Fruit fly (Drosophila melanogaster): ENCODE results near the gene CG18628.

Gene CG18628

DNA sequence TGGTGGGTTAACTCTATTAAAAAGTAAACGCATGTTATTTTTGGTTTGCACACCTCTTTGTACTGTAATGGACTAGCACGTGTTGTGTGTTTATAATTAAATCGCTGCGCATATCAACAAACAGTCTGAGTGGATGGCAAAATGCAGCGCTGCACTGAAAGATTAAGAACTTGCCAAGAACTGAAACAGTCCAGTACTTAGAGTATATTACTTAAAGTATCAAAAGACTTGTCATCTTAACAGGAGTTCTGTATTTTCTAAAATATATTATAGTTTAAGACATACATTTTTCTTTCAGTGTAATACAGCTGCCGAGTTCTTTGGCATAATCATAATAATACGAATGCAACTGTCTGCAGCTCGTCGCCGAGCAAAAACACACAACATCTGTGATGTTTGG, 8.9 kb downstream of the CG18628 start:
- peak; percentile 9 for TF ChIP-seq Met (GFP tag; optimal IDR thresholded peaks at IDR 0.05)
- TF ChIP-seq Lpt (GFP tag; optimal IDR thresholded peaks at IDR 0.05): no peak
- TF ChIP-seq net (GFP tag; optimal IDR thresholded peaks at IDR 0.05): peak; percentile 31
- TF ChIP-seq Smox (GFP tag; optimal IDR thresholded peaks at IDR 0.05): no peak
- peak; percentile 67 for TF ChIP-seq eg (GFP tag; IDR thresholded peaks at IDR 0.05)
- TF ChIP-seq CG4318 (GFP tag; optimal IDR thresholded peaks at IDR 0.05): no peak
- TF ChIP-seq esn (GFP tag; optimal IDR thresholded peaks at IDR 0.05): no peak
- no peak for TF ChIP-seq svp (GFP tag)
- TF ChIP-seq spab (GFP tag; optimal IDR thresholded peaks at IDR 0.05): no peak
- peak; percentile 5 for TF ChIP-seq CG6792 (GFP tag; optimal IDR thresholded peaks at IDR 0.05)
- peak; percentile 6 for TF ChIP-seq CG31627 (GFP tag; optimal IDR thresholded peaks at IDR 0.05)
- no peak for TF ChIP-seq Ets21C (GFP tag; optimal IDR thresholded peaks at IDR 0.05)
- TF ChIP-seq fd85E (GFP tag; optimal IDR thresholded peaks at IDR 0.05): no peak
- TF ChIP-seq dsx (GFP tag; optimal IDR thresholded peaks at IDR 0.05; ENCODE audit: poor library complexity, severe bottlenecking): peak; percentile 48
- TF ChIP-seq CG10669 (GFP tag; optimal IDR thresholded peaks at IDR 0.05): peak; percentile 22
- peak; percentile 71; the same call in 2 of the 3 replicates for TF ChIP-seq CG6163 (GFP tag; IDR thresholded peaks at IDR 0.05)
- TF ChIP-seq acj6 (GFP tag; optimal IDR thresholded peaks at IDR 0.05): peak; percentile 44
- TF ChIP-seq CG11762 (GFP tag; optimal IDR thresholded peaks at IDR 0.05; ENCODE audit: insufficient read depth): no peak
- no peak for TF ChIP-seq fkh (GFP tag; optimal IDR thresholded peaks at IDR 0.05)
- TF ChIP-seq topi (GFP tag; optimal IDR thresholded peaks at IDR 0.05): peak; percentile 32
- TF ChIP-seq CG32006 (GFP tag; optimal IDR thresholded peaks at IDR 0.05): peak; percentile 50
- no peak for TF ChIP-seq CG16779 (tag; optimal IDR thresholded peaks at IDR 0.05)
- peak; percentile 27 for TF ChIP-seq CG3032 (tag; optimal IDR thresholded peaks at IDR 0.05)
- TF ChIP-seq OdsH (GFP tag; optimal IDR thresholded peaks at IDR 0.05): peak; percentile 53
- TF ChIP-seq Eip78C (GFP tag): peak; percentile 82
- peak; percentile 47 for TF ChIP-seq Hr4 (GFP tag; optimal IDR thresholded peaks at IDR 0.05)
- TF ChIP-seq CG15336 (GFP tag; IDR thresholded peaks at IDR 0.05): peak; percentile 69
- peak; percentile 35 for TF ChIP-seq pdm3 (GFP tag; optimal IDR thresholded peaks at IDR 0.05)
- TF ChIP-seq Hr38 (GFP tag; optimal IDR thresholded peaks at IDR 0.05): no peak
- TF ChIP-seq Eip93F (GFP tag; optimal IDR thresholded peaks at IDR 0.05): no peak
- no peak for TF ChIP-seq Sox102F (GFP tag; optimal IDR thresholded peaks at IDR 0.05)
- no peak for TF ChIP-seq vri (GFP tag; optimal IDR thresholded peaks at IDR 0.05)
- TF ChIP-seq achi (GFP tag; optimal IDR thresholded peaks at IDR 0.05): peak; percentile 45
- TF ChIP-seq Hr39 (GFP tag; optimal IDR thresholded peaks at IDR 0.05): peak; percentile 22
- TF ChIP-seq CG34406 (GFP tag; optimal IDR thresholded peaks at IDR 0.05): no peak
- TF ChIP-seq CG6276 (GFP tag; optimal IDR thresholded peaks at IDR 0.05): peak; percentile 12
- peak; percentile 2 for TF ChIP-seq lz (GFP tag; optimal IDR thresholded peaks at IDR 0.05)
- TF ChIP-seq Blimp-1 (GFP tag; optimal IDR thresholded peaks at IDR 0.05): no peak
- TF ChIP-seq Sox14 (GFP tag; optimal IDR thresholded peaks at IDR 0.05): peak; percentile 42
- TF ChIP-seq CG7368 (GFP tag; optimal IDR thresholded peaks at IDR 0.05): no peak
- no peak for TF ChIP-seq cyc (GFP tag; optimal IDR thresholded peaks at IDR 0.05)
- TF ChIP-seq CG11902 (GFP tag; optimal IDR thresholded peaks at IDR 0.05): no peak
- TF ChIP-seq CG8119 (GFP tag; IDR thresholded peaks at IDR 0.05): peak; percentile 69
- no peak for TF ChIP-seq CG6808 (GFP tag; optimal IDR thresholded peaks at IDR 0.05)
- no peak for TF ChIP-seq CG3919 (GFP tag; optimal IDR thresholded peaks at IDR 0.05)
- peak; percentile 9 for TF ChIP-seq CG10631 (GFP tag; optimal IDR thresholded peaks at IDR 0.05)
- no peak for TF ChIP-seq dac (GFP tag; optimal IDR thresholded peaks at IDR 0.05)
- TF ChIP-seq CG8632 (GFP tag; optimal IDR thresholded peaks at IDR 0.05): peak; percentile 7
- TF ChIP-seq CG11294 (GFP tag; IDR thresholded peaks at IDR 0.05): 0 out of 2 replicates have a peak, but pooled peaks have one; percentile 15
- peak; percentile 0 for TF ChIP-seq CG1621 (tag; optimal IDR thresholded peaks at IDR 0.05)
- TF ChIP-seq fd59A (GFP tag; optimal IDR thresholded peaks at IDR 0.05): peak; percentile 38
- peak in 1 of 2 experiments; percentile 11 for TF ChIP-seq ss (GFP tag; optimal IDR thresholded peaks at IDR 0.05)
- peak; percentile 57 for TF ChIP-seq Gug (GFP tag; IDR thresholded peaks at IDR 0.05)
